Worm (Caenorhabditis elegans) whole organism, young adult: Measurements from ENCODE around the gene sma-3.

Source experiments
- B0035.1 ChIP-seq: sonication (generic microtip); optimal IDR thresholded peaks from 2 replicates; lab custom pipeline; 2016; ENCODE audit warnings: missing genetic modification characterization, mild to moderate bottlenecking, missing compliant biosample characterization, missing genotype, missing genetic modification reagents
- B0336.3 ChIP-seq: fragments of 200-800 bp; sonication (Bioruptor generic); IDR thresholded peaks from 2 replicates; pipeline ENCODE4 v1.3.6; 2022; ENCODE audit warnings: missing genetic modification characterization, missing compliant biosample characterization
- C17E4.6 ChIP-seq: fragments of 200-800 bp; sonication (Bioruptor generic); IDR thresholded peaks from 2 replicates; pipeline ENCODE4 v1.3.6; 2022; ENCODE audit warnings: missing genetic modification reagents, missing genetic modification characterization, missing compliant biosample characterization
- F10E7.11 ChIP-seq: sonication (generic microtip); optimal IDR thresholded peaks from 2 replicates; lab custom pipeline; 2017; ENCODE audit warnings: mild to moderate bottlenecking, missing genetic modification characterization, moderate library complexity, missing compliant biosample characterization
- F23B12.7 ChIP-seq: sonication (generic microtip); optimal IDR thresholded peaks from 2 replicates; lab custom pipeline; 2017; ENCODE audit warnings: missing genetic modification characterization, mild to moderate bottlenecking, missing compliant biosample characterization, antibody characterized with exemption, moderate library complexity; ENCODE audit not compliant: insufficient read depth
- F33H1.4 ChIP-seq: fragments of 200-800 bp; sonication (Bioruptor generic); IDR thresholded peaks from 2 replicates; pipeline ENCODE4 v1.3.6; 2022; ENCODE audit warnings: missing genetic modification reagents, missing genetic modification characterization, missing compliant biosample characterization
- F39B2.1 ChIP-seq: fragments of 200-800 bp; sonication (Bioruptor generic); IDR thresholded peaks from 2 replicates; pipeline ENCODE4 v1.3.6; 2022; ENCODE audit warnings: missing genetic modification reagents, missing genetic modification characterization, missing compliant biosample characterization
- F55B11.4 ChIP-seq: sonication (generic microtip); optimal IDR thresholded peaks from 2 replicates; lab custom pipeline; 2016; ENCODE audit warnings: missing compliant biosample characterization, missing genetic modification characterization, borderline replicate concordance; ENCODE audit not compliant: insufficient read depth
- F57A8.1 ChIP-seq: fragments of 200-800 bp; sonication (Bioruptor generic); optimal IDR thresholded peaks from 2 replicates; lab custom pipeline; 2018; ENCODE audit warnings: mild to moderate bottlenecking, missing genetic modification characterization, moderate library complexity, missing compliant biosample characterization
- F57C9.4 ChIP-seq: sonication (generic microtip); optimal IDR thresholded peaks from 2 replicates; lab custom pipeline; 2017; ENCODE audit warnings: mild to moderate bottlenecking, missing genetic modification characterization, missing compliant biosample characterization
- K11D2.4 ChIP-seq: fragments of 200-800 bp; sonication (Bioruptor generic); IDR thresholded peaks from 2 replicates; pipeline ENCODE4 v1.3.6; 2022; ENCODE audit warnings: missing genetic modification reagents, missing genetic modification characterization, missing compliant biosample characterization
- K12H6.12 ChIP-seq: fragments of 200-800 bp; sonication (Bioruptor generic); optimal IDR thresholded peaks from 2 replicates; lab custom pipeline; 2018; ENCODE audit warnings: mild to moderate bottlenecking, missing genetic modification characterization, missing compliant biosample characterization
- Y53G8AR.9 ChIP-seq: fragments of 200-800 bp; sonication (Bioruptor generic); conservative IDR thresholded peaks from 2 replicates; pipeline ENCODE4 v1.3.6; 2022; ENCODE audit warnings: missing genetic modification reagents, missing genetic modification characterization, missing compliant biosample characterization
- Y56A3A.18 ChIP-seq: fragments of 200-800 bp; sonication (Bioruptor generic); IDR thresholded peaks from 2 replicates; pipeline ENCODE4 v1.3.6; 2022; ENCODE audit warnings: missing genetic modification reagents, missing genetic modification characterization, missing compliant biosample characterization
- Y67H2A.10 ChIP-seq: fragments of 200-800 bp; sonication (Bioruptor generic); conservative IDR thresholded peaks from 2 replicates; pipeline ENCODE4 v1.3.6; 2022; ENCODE audit warnings: missing genetic modification reagents, missing genetic modification characterization, missing compliant biosample characterization
- ama-1 ChIP-seq, 3 experiments: fragments of 150-350 bp in 1 of 3; sonication (generic microtip) in 2 of 3; optimal IDR thresholded peaks; 2 replicates each; lab custom pipeline; 2014 to 2018; ENCODE audit warnings: missing biosample characterization in 2 of 3, missing genetic modification characterization in 2 of 3, missing genetic modification reagents in 2 of 3
- aptf-2 ChIP-seq: fragments of 200-800 bp; sonication (Bioruptor generic); conservative IDR thresholded peaks from 2 replicates; pipeline ENCODE4 v1.3.6; 2022; ENCODE audit warnings: missing genetic modification reagents, missing genetic modification characterization, missing compliant biosample characterization
- aptf-3 ChIP-seq: fragments of 200-800 bp; sonication (Bioruptor generic); IDR thresholded peaks from 2 replicates; pipeline ENCODE4 v1.3.6; 2022; ENCODE audit warnings: missing genetic modification characterization, missing compliant biosample characterization
- attf-5 ChIP-seq: fragments of 200-800 bp; sonication (Bioruptor generic); optimal IDR thresholded peaks from 2 replicates; lab custom pipeline; 2018; ENCODE audit warnings: mild to moderate bottlenecking, missing genetic modification characterization, missing compliant biosample characterization
- attf-6 ChIP-seq: fragments of 200-800 bp; sonication (Bioruptor generic); IDR thresholded peaks from 2 replicates; pipeline ENCODE4 v1.3.6; 2022; ENCODE audit warnings: missing genetic modification reagents, missing genetic modification characterization, missing compliant biosample characterization
- bed-1 ChIP-seq: fragments of 200-800 bp; sonication (Bioruptor generic); IDR thresholded peaks from 2 replicates; pipeline ENCODE4 v1.3.6; 2022; ENCODE audit warnings: missing genetic modification reagents, missing genetic modification characterization, missing compliant biosample characterization
- ceh-27 ChIP-seq: fragments of 200-800 bp; sonication (Bioruptor generic); optimal IDR thresholded peaks from 2 replicates; lab custom pipeline; 2018; ENCODE audit warnings: mild to moderate bottlenecking, missing genetic modification characterization, moderate library complexity, missing compliant biosample characterization
- ceh-91 ChIP-seq: fragments of 200-800 bp; sonication (Bioruptor generic); IDR thresholded peaks from 2 replicates; pipeline ENCODE4 v1.3.6; 2022; ENCODE audit warnings: missing genetic modification reagents, missing genetic modification characterization, missing compliant biosample characterization
- chd-7 ChIP-seq: sonication (generic microtip); optimal IDR thresholded peaks from 2 replicates; lab custom pipeline; 2016; ENCODE audit warnings: mild to moderate bottlenecking, missing genetic modification characterization, moderate library complexity, missing compliant biosample characterization
- die-1 ChIP-seq: sonication (generic microtip); optimal IDR thresholded peaks from 2 replicates; lab custom pipeline; 2016; ENCODE audit warnings: missing genotype, mild to moderate bottlenecking, missing genetic modification characterization, missing compliant biosample characterization
- dox-1 ChIP-seq: fragments of 200-800 bp; sonication (Bioruptor generic); IDR thresholded peaks from 2 replicates; pipeline ENCODE4 v1.3.6; 2022; ENCODE audit warnings: missing genetic modification reagents, missing genetic modification characterization, missing compliant biosample characterization
- efl-1 ChIP-seq: fragments of 150-350 bp; optimal IDR thresholded peaks from 2 replicates; lab custom pipeline; 2014; ENCODE audit warnings: missing biosample characterization, missing genetic modification reagents, missing genetic modification characterization
- egl-44 ChIP-seq: fragments of 200-800 bp; sonication (Bioruptor generic); IDR thresholded peaks from 2 replicates; pipeline ENCODE4 v1.3.6; 2022; ENCODE audit warnings: missing genetic modification reagents, missing genetic modification characterization, missing compliant biosample characterization
- ekl-4 ChIP-seq: fragments of 200-800 bp; sonication (Bioruptor generic); IDR thresholded peaks from 2 replicates; pipeline ENCODE4 v1.3.6; 2022; ENCODE audit warnings: missing genetic modification reagents, missing genetic modification characterization, missing compliant biosample characterization
- fkh-3 ChIP-seq: sonication (generic microtip); optimal IDR thresholded peaks from 2 replicates; lab custom pipeline; 2016; ENCODE audit warnings: mild to moderate bottlenecking, missing genetic modification characterization, missing compliant biosample characterization
- him-1 ChIP-seq: sonication (generic microtip); optimal IDR thresholded peaks from 2 replicates; lab custom pipeline; 2016; ENCODE audit warnings: missing genotype, missing genetic modification reagents, missing genetic modification characterization, missing compliant biosample characterization
- hlh-12 ChIP-seq: sonication (generic microtip); optimal IDR thresholded peaks from 2 replicates; lab custom pipeline; 2016; ENCODE audit warnings: missing genetic modification characterization, missing compliant biosample characterization
- let-607 ChIP-seq, 2 experiments: fragments of 200-800 bp in 1 of 2; sonication (Bioruptor generic) in 1 of 2; sonication (generic microtip) in 1 of 2; optimal IDR thresholded peaks; 2 replicates each; lab custom pipeline; 2016 to 2018; ENCODE audit warnings: mild to moderate bottlenecking in 2 of 2, missing compliant biosample characterization in 2 of 2, missing genetic modification characterization in 2 of 2, moderate library complexity in 2 of 2, missing genotype in 1 of 2
- lsl-1 ChIP-seq: fragments of 200-800 bp; sonication (Bioruptor generic); optimal IDR thresholded peaks from 2 replicates; lab custom pipeline; 2018; ENCODE audit warnings: mild to moderate bottlenecking, missing genetic modification characterization, moderate library complexity, missing compliant biosample characterization
- madf-8 ChIP-seq: fragments of 200-800 bp; sonication (Bioruptor generic); conservative IDR thresholded peaks from 2 replicates; pipeline ENCODE4 v1.3.6; 2022; ENCODE audit warnings: missing genetic modification reagents, missing genetic modification characterization, missing compliant biosample characterization
- mxl-1 ChIP-seq: sonication (generic microtip); optimal IDR thresholded peaks from 2 replicates; lab custom pipeline; 2016; ENCODE audit warnings: missing genetic modification characterization, missing compliant biosample characterization
- nfya-2 ChIP-seq: fragments of 200-800 bp; sonication (Bioruptor generic); IDR thresholded peaks from 2 replicates; pipeline ENCODE4 v1.3.6; 2022; ENCODE audit warnings: missing genetic modification reagents, missing genetic modification characterization, missing compliant biosample characterization
- nhr-90 ChIP-seq: sonication (generic microtip); optimal IDR thresholded peaks from 2 replicates; lab custom pipeline; 2016; ENCODE audit warnings: missing genotype, mild to moderate bottlenecking, missing genetic modification characterization, missing compliant biosample characterization
- pha-4 ChIP-seq: fragments of 150-350 bp; sonication (generic microtip); optimal IDR thresholded peaks from 2 replicates; lab custom pipeline; 2014; ENCODE audit warnings: missing biosample characterization, missing genetic modification reagents, missing genetic modification characterization
- rcor-1 ChIP-seq: fragments of 200-800 bp; sonication (Bioruptor generic); IDR thresholded peaks from 2 replicates; pipeline ENCODE4 v1.3.6; 2022; ENCODE audit warnings: missing genetic modification reagents, missing genetic modification characterization, missing compliant biosample characterization
- rec-8 ChIP-seq, 2 experiments: sonication (generic microtip); optimal IDR thresholded peaks; 2 replicates each; lab custom pipeline; 2016; ENCODE audit warnings: mild to moderate bottlenecking in 2 of 2, missing genetic modification characterization in 2 of 2, missing genetic modification reagents in 2 of 2, missing genotype in 2 of 2, missing biosample characterization in 1 of 2, missing compliant biosample characterization in 1 of 2, moderate library complexity in 1 of 2
- snpc-1.1 ChIP-seq: sonication (generic microtip); optimal IDR thresholded peaks from 2 replicates; lab custom pipeline; 2017; ENCODE audit warnings: missing genetic modification characterization, mild to moderate bottlenecking, missing compliant biosample characterization, antibody characterized with exemption, moderate library complexity, missing genotype, missing genetic modification reagents; ENCODE audit not compliant: insufficient read depth
- somi-1 ChIP-seq: fragments of 200-800 bp; sonication (Bioruptor generic); optimal IDR thresholded peaks from 2 replicates; lab custom pipeline; 2018; ENCODE audit warnings: mild to moderate bottlenecking, missing genetic modification characterization, missing compliant biosample characterization
- sptf-2 ChIP-seq: fragments of 200-800 bp; sonication (Bioruptor generic); optimal IDR thresholded peaks from 2 replicates; lab custom pipeline; 2018; ENCODE audit warnings: mild to moderate bottlenecking, missing genetic modification characterization, missing compliant biosample characterization
- tbx-9 ChIP-seq: sonication (generic microtip); optimal IDR thresholded peaks from 2 replicates; lab custom pipeline; 2016; ENCODE audit warnings: borderline replicate concordance, missing genetic modification characterization, inconsistent platforms, missing compliant biosample characterization
- zim-3 ChIP-seq: sonication (generic microtip); optimal IDR thresholded peaks from 2 replicates; lab custom pipeline; 2017; ENCODE audit warnings: mild to moderate bottlenecking, missing genetic modification characterization, moderate library complexity, missing compliant biosample characterization
- ztf-6 ChIP-seq: fragments of 200-800 bp; sonication (Bioruptor generic); IDR thresholded peaks from 2 replicates; pipeline ENCODE4 v1.3.6; 2022; ENCODE audit warnings: missing genetic modification reagents, missing genetic modification characterization, missing compliant biosample characterization

Gene sma-3

DNA sequence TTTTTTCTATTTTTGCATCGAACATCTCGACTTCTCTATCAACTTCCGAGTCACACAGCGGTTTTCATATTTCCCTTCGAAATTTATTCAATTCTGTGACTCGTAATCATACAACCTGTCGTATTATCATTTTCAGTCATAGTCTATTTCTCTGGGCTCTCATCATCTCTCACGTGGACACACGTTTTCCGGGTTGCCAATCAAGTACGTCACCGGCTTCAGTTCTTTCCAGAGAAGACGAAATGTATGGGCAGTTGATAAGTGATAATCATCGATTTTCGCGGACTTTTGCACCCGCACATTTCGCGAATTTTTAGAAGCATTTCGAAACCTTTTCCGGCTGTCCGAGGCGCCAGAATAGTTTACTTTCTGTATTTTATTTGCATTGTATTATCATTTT lies 13.5 kb downstream of the sma-3 start, which contains the start of gene srv-1 (continued):
- no peak for TF ChIP-seq rcor-1 (GFP tag; lab: Robert Waterston, UW)
- no peak for TF ChIP-seq ekl-4 (GFP tag; lab: Robert Waterston, UW)
- no peak for TF ChIP-seq ceh-91 (GFP tag; lab: Robert Waterston, UW)
- peak; percentile 49 to 62 for TF ChIP-seq let-607 (tag; optimal IDR thresholded peaks at IDR 0.05; lab: Kevin White, UChicago)
- TF ChIP-seq Y53G8AR.9: no peak
- no peak for TF ChIP-seq efl-1 (GFP tag; lab: Kevin White, UChicago)
- no peak for TF ChIP-seq nfya-2 (GFP tag; lab: Robert Waterston, UW)
- no peak for TF ChIP-seq aptf-2 (GFP tag; lab: Robert Waterston, UW)
- no peak for TF ChIP-seq F23B12.7 (tag; lab: Kevin White, UChicago)
- no peak for TF ChIP-seq F10E7.11 (tag; lab: Kevin White, UChicago)
- no peak for TF ChIP-seq zim-3
- peak; percentile 57; the same call in 1 of the 2 replicates for TF ChIP-seq B0336.3 (GFP tag; lab: Robert Waterston, UW)
- no peak for TF ChIP-seq sptf-2 (GFP tag; lab: Kevin White, UChicago)
- TF ChIP-seq tbx-9 (tag; lab: Kevin White, UChicago): no peak
- TF ChIP-seq egl-44 (GFP tag; lab: Robert Waterston, UW): 0 out of 2 replicates have a peak, but pooled peaks have one; percentile 22
- TF ChIP-seq pha-4 (tag; lab: Kevin White, UChicago): no peak
- no peak for TF ChIP-seq lsl-1
- no peak for TF ChIP-seq ama-1 (optimal IDR thresholded peaks at IDR 0.05; lab: Kevin White, UChicago)
- TF ChIP-seq ama-1 (GFP tag; optimal IDR thresholded peaks at IDR 0.05; lab: Kevin White, UChicago): no peak
- TF ChIP-seq madf-8: no peak
- TF ChIP-seq aptf-3 (GFP tag; lab: Robert Waterston, UW): no peak
- no peak for TF ChIP-seq F57A8.1 (GFP tag; lab: Kevin White, UChicago)
- peak; percentile 45 for TF ChIP-seq nhr-90 (tag; lab: Kevin White, UChicago)
- no peak for TF ChIP-seq Y56A3A.18 (GFP tag; lab: Robert Waterston, UW)
- no peak for TF ChIP-seq C17E4.6 (GFP tag; lab: Robert Waterston, UW)
- TF ChIP-seq K12H6.12 (tag; lab: Kevin White, UChicago): no peak
- TF ChIP-seq F55B11.4 (tag; lab: Kevin White, UChicago): no peak
- TF ChIP-seq bed-1 (GFP tag; lab: Robert Waterston, UW): no peak
- no peak for TF ChIP-seq F33H1.4 (GFP tag; lab: Robert Waterston, UW)
- no peak for TF ChIP-seq rec-8 (tag; optimal IDR thresholded peaks at IDR 0.05; lab: Kevin White, UChicago)
- TF ChIP-seq dox-1 (GFP tag; lab: Robert Waterston, UW): peak; percentile 27; the same call in 1 of the 2 replicates
- TF ChIP-seq somi-1 (GFP tag; lab: Kevin White, UChicago): no peak
- TF ChIP-seq chd-7 (tag; lab: Kevin White, UChicago): no peak
- TF ChIP-seq B0035.1 (tag; lab: Kevin White, UChicago): no peak
- TF ChIP-seq ztf-6 (GFP tag; lab: Robert Waterston, UW): no peak
- TF ChIP-seq attf-5: peak; percentile 15
- no peak for TF ChIP-seq snpc-1.1 (tag; lab: Kevin White, UChicago)
- TF ChIP-seq attf-6 (GFP tag; lab: Robert Waterston, UW): no peak
- no peak for TF ChIP-seq hlh-12 (tag; lab: Kevin White, UChicago)
- no peak for TF ChIP-seq die-1 (tag; lab: Kevin White, UChicago)
- TF ChIP-seq F39B2.1: no peak
- TF ChIP-seq K11D2.4 (GFP tag; lab: Robert Waterston, UW): no peak
- no peak for TF ChIP-seq fkh-3 (tag; lab: Kevin White, UChicago)
- no peak for TF ChIP-seq Y67H2A.10
- TF ChIP-seq him-1 (tag; lab: Kevin White, UChicago): no peak
- no peak for TF ChIP-seq ceh-27
- no peak for TF ChIP-seq F57C9.4 (tag; lab: Kevin White, UChicago)
- no peak for TF ChIP-seq mxl-1 (tag; lab: Kevin White, UChicago)
